Fruit fly (Drosophila melanogaster): ENCODE measurements around the gene CG34417.

- TF ChIP-seq h (GFP tag; optimal IDR thresholded peaks at IDR 0.05): no peak
- TF ChIP-seq ey (GFP tag; optimal IDR thresholded peaks at IDR 0.05): no peak
- TF ChIP-seq rgr (GFP tag; optimal IDR thresholded peaks at IDR 0.05): no peak
- TF ChIP-seq Hr78 (GFP tag; optimal IDR thresholded peaks at IDR 0.05): no peak
- no peak for TF ChIP-seq N (GFP tag; optimal IDR thresholded peaks at IDR 0.05)
- TF ChIP-seq Dif (GFP tag; optimal IDR thresholded peaks at IDR 0.05; ENCODE audit: partially characterized antibody): no peak
- TF ChIP-seq fru (GFP tag; optimal IDR thresholded peaks at IDR 0.05): no peak
- no peak for TF ChIP-seq OdsH (GFP tag; optimal IDR thresholded peaks at IDR 0.05)
- no peak for TF ChIP-seq br (GFP tag; optimal IDR thresholded peaks at IDR 0.05)
- TF ChIP-seq psq (GFP tag; optimal IDR thresholded peaks at IDR 0.05): no peak
- TF ChIP-seq Hr83 (GFP tag; optimal IDR thresholded peaks at IDR 0.05; ENCODE audit: poor library complexity, severe bottlenecking): no peak
- no peak for TF ChIP-seq Sp1 (GFP tag; optimal IDR thresholded peaks at IDR 0.05)
- no peak for TF ChIP-seq Myc (optimal IDR thresholded peaks at IDR 0.05)
Measured at dm6 chrX:6621566-6622006, 81.0 kb downstream of the CG34417 start.

Measured in whole organism, wandering third instar larva.